Worm (Caenorhabditis elegans) whole organism, L4/young adult: ENCODE data around the gene smg-4.

Experiments used
- W03F9.2 ChIP-seq: fragments of 150-350 bp; optimal IDR thresholded peaks from 2 replicates; lab custom pipeline; 2014; ENCODE audit warnings: missing biosample characterization, missing genetic modification characterization
- dao-5 ChIP-seq: sonication (generic microtip); optimal IDR thresholded peaks from 2 replicates; lab custom pipeline; 2016; ENCODE audit warnings: missing genotype, missing genetic modification characterization, moderate library complexity, missing compliant biosample characterization
- him-1 ChIP-seq: sonication (generic microtip); optimal IDR thresholded peaks from 2 replicates; lab custom pipeline; 2016; ENCODE audit warnings: missing genotype, missing genetic modification reagents, missing genetic modification characterization, missing compliant biosample characterization

Gene smg-4

ce11 chrV:9765622-9766021 is 11.9 kb downstream of the smg-4 start:
- no peak for TF ChIP-seq dao-5 (tag; lab: Kevin White, UChicago)
- no peak for TF ChIP-seq W03F9.2 (tag; lab: Kevin White, UChicago)
- no peak for TF ChIP-seq him-1

ce11 chrV:9764552-9764951 is 13.0 kb downstream of the smg-4 start:
- TF ChIP-seq W03F9.2 (tag; lab: Kevin White, UChicago) (no peak), dao-5 (tag; lab: Kevin White, UChicago) (no peak), him-1 (no peak)

- TF ChIP-seq dao-5 (tag; lab: Kevin White, UChicago) (no peak), him-1 (no peak), W03F9.2 (tag; lab: Kevin White, UChicago) (no peak)
These were observed 13.8 kb downstream of the smg-4 start for ce11 chrV:9763759-9764158.

ce11 chrV:9758437-9758836 is 19.1 kb downstream of the smg-4 start:
- no peak for TF ChIP-seq W03F9.2 (tag; lab: Kevin White, UChicago)
- no peak for TF ChIP-seq dao-5 (tag; lab: Kevin White, UChicago)
- TF ChIP-seq him-1: no peak

- no peak for TF ChIP-seq him-1
- TF ChIP-seq W03F9.2 (tag; lab: Kevin White, UChicago): no peak
- TF ChIP-seq dao-5 (tag; lab: Kevin White, UChicago): no peak
These were observed 19.7 kb downstream of the smg-4 start, which contains the start of gene F58E6.11 for ce11 chrV:9757884-9758283. Gene F58E6.11 (minus strand): TSS chrV:9757984.

- TF ChIP-seq dao-5 (tag; lab: Kevin White, UChicago) (no peak), him-1 (no peak), W03F9.2 (tag; lab: Kevin White, UChicago) (no peak)
These were observed 21.3 kb downstream of the smg-4 start, which contains the start of gene hrg-3 for ce11 chrV:9756242-9756641. Gene hrg-3 (plus strand): TSS chrV:9756468.

- no peak for TF ChIP-seq W03F9.2 (tag; lab: Kevin White, UChicago)
- no peak for TF ChIP-seq him-1
These were observed 21.8 kb downstream of the smg-4 start, which contains the start of gene F58E6.8 for ce11 chrV:9755725-9756124. Gene F58E6.8 (minus strand): TSS chrV:9755825.

ce11 chrV:9754459-9754858 is 23.1 kb downstream of the smg-4 start, which contains the start of gene F58E6.5:
Gene F58E6.5 (minus strand): TSS chrV:9754559.
- TF ChIP-seq dao-5 (tag; lab: Kevin White, UChicago): no peak
- TF ChIP-seq W03F9.2 (tag; lab: Kevin White, UChicago): no peak
- no peak for TF ChIP-seq him-1

- TF ChIP-seq dao-5 (tag; lab: Kevin White, UChicago): no peak
- TF ChIP-seq W03F9.2 (tag; lab: Kevin White, UChicago): no peak
- TF ChIP-seq him-1: no peak
These were observed 24.0 kb downstream of the smg-4 start for ce11 chrV:9753554-9753953.

- TF ChIP-seq W03F9.2 (tag; lab: Kevin White, UChicago) (no peak), him-1 (no peak), dao-5 (tag; lab: Kevin White, UChicago) (no peak)
These were observed 24.6 kb downstream of the smg-4 start, which contains the start of gene F58E6.6 for ce11 chrV:9752918-9753317. Gene F58E6.6 (minus strand): TSS chrV:9753018.

- no peak for TF ChIP-seq him-1
- no peak for TF ChIP-seq dao-5 (tag; lab: Kevin White, UChicago)
- TF ChIP-seq W03F9.2 (tag; lab: Kevin White, UChicago): no peak
These were observed 27.2 kb downstream of the smg-4 start, which contains the start of gene F58E6.4 for ce11 chrV:9750308-9750707. Gene F58E6.4 (minus strand): TSS chrV:9750408.

- no peak for TF ChIP-seq him-1
- TF ChIP-seq W03F9.2 (tag; lab: Kevin White, UChicago): no peak
- TF ChIP-seq dao-5 (tag; lab: Kevin White, UChicago): no peak
These were observed 32.6 kb downstream of the smg-4 start, which contains the start of gene F58E6.13 for ce11 chrV:9744934-9745333. Gene F58E6.13 (plus strand): TSS chrV:9745234.

- TF ChIP-seq dao-5 (tag; lab: Kevin White, UChicago): no peak
- TF ChIP-seq W03F9.2 (tag; lab: Kevin White, UChicago): no peak
- no peak for TF ChIP-seq him-1
These were observed 36.7 kb downstream of the smg-4 start, which contains the start of gene sta-2 for ce11 chrV:9740858-9741257. Gene sta-2 (plus strand): TSS chrV:9741206.

- TF ChIP-seq W03F9.2 (tag; lab: Kevin White, UChicago) (no peak), dao-5 (tag; lab: Kevin White, UChicago) (no peak), him-1 (no peak)
These were observed 38.1 kb downstream of the smg-4 start, which contains the start of gene marc-1 for ce11 chrV:9739402-9739801. Gene marc-1 (plus strand): TSS chrV:9739702.
